Worm (Caenorhabditis elegans) whole organism, L1 larva: Measurements from ENCODE around the gene srbc-71.

Experiments
- egl-13 ChIP-seq: sonication (generic microtip); optimal IDR thresholded peaks from 2 replicates; lab custom pipeline; 2016; ENCODE audit warnings: missing genotype, missing genetic modification reagents, missing genetic modification characterization, missing compliant biosample characterization
- elt-3 ChIP-seq, 6 experiments: fragments of 150-350 bp in 1 of 6; sonication (generic microtip); optimal IDR thresholded peaks; 2 replicates each; lab custom pipeline; 2017 to 2018; ENCODE audit warnings: missing biosample characterization in 6 of 6, missing genetic modification characterization in 6 of 6, inconsistent platforms in 1 of 6
- hlh-4 ChIP-seq: sonication (generic microtip); optimal IDR thresholded peaks from 2 replicates; lab custom pipeline; 2016; ENCODE audit warnings: mild to moderate bottlenecking, missing genetic modification characterization, missing compliant biosample characterization
- mab-9 ChIP-seq: fragments of 200-800 bp; sonication (Bioruptor generic); IDR thresholded peaks from 2 replicates; pipeline ENCODE4 v1.3.6; 2022; ENCODE audit warnings: missing genetic modification reagents, missing genetic modification characterization, missing compliant biosample characterization
- mdl-1 ChIP-seq, 2 experiments: fragments of 150-350 bp; optimal IDR thresholded peaks; 2 replicates each; lab custom pipeline; 2014 to 2017; ENCODE audit warnings: missing biosample characterization in 2 of 2, missing genetic modification characterization in 2 of 2, inconsistent platforms in 1 of 2
- nhr-11 ChIP-seq: fragments of 150-350 bp; optimal IDR thresholded peaks from 2 replicates; lab custom pipeline; 2014; ENCODE audit warnings: missing biosample characterization, missing genetic modification characterization
- nhr-28 ChIP-seq: fragments of 150-350 bp; optimal IDR thresholded peaks from 2 replicates; lab custom pipeline; 2014; ENCODE audit warnings: missing biosample characterization, missing genetic modification characterization
- nhr-47 ChIP-seq: sonication (generic microtip); optimal IDR thresholded peaks from 2 replicates; lab custom pipeline; 2016; ENCODE audit warnings: mild to moderate bottlenecking, missing genetic modification characterization, moderate library complexity, missing compliant biosample characterization
- nhr-76 ChIP-seq: sonication (generic microtip); optimal IDR thresholded peaks from 2 replicates; lab custom pipeline; 2017; ENCODE audit warnings: missing biosample characterization, missing genetic modification characterization
- rnt-1 ChIP-seq: sonication (generic microtip); optimal IDR thresholded peaks from 2 replicates; lab custom pipeline; 2016; ENCODE audit warnings: mild to moderate bottlenecking, missing genetic modification characterization, moderate library complexity, missing compliant biosample characterization
- snpc-4 ChIP-seq: fragments of 150-350 bp; optimal IDR thresholded peaks from 2 replicates; lab custom pipeline; 2014; ENCODE audit warnings: missing biosample characterization, missing genetic modification characterization
- unc-86 ChIP-seq: sonication (generic microtip); optimal IDR thresholded peaks from 2 replicates; lab custom pipeline; 2016; ENCODE audit warnings: missing genetic modification characterization, missing compliant biosample characterization
- xbp-1 ChIP-seq: sonication (generic microtip); optimal IDR thresholded peaks from 2 replicates; lab custom pipeline; 2016; ENCODE audit warnings: missing genetic modification characterization, missing compliant biosample characterization

ce11 chrIV:4204275-4204674 lies 21.5 kb downstream of the srbc-71 start, which contains the start of gene pax-2:
- TF ChIP-seq hlh-4 (tag; lab: Kevin White, UChicago) (no peak), nhr-47 (tag; lab: Kevin White, UChicago) (no peak), nhr-11 (tag; lab: Kevin White, UChicago) (no peak), rnt-1 (tag; lab: Kevin White, UChicago) (no peak), snpc-4 (no peak), mdl-1 (tag; optimal IDR thresholded peaks at IDR 0.05; lab: Kevin White, UChicago) (no peak), unc-86 (tag; lab: Kevin White, UChicago) (no peak), egl-13 (tag; lab: Kevin White, UChicago) (no peak), mab-9 (GFP tag; lab: Robert Waterston, UW) (no peak), xbp-1 (no peak), nhr-76 (tag; lab: Kevin White, UChicago) (no peak), elt-3 (tag; optimal IDR thresholded peaks at IDR 0.05; lab: Kevin White, UChicago) (no peak), nhr-28 (tag; lab: Kevin White, UChicago) (no peak)
